Fruit fly (Drosophila melanogaster): ENCODE measurements around the gene Ir40a.

The Ir40a gene

dm6 chr2L:22153246-22153645, 60.9 kb downstream of the Ir40a start:
- TF ChIP-seq usp (GFP tag; optimal IDR thresholded peaks at IDR 0.05) (no peak), psq (optimal IDR thresholded peaks at IDR 0.05) (no peak), CG8478 (optimal IDR thresholded peaks at IDR 0.05) (no peak), EcR (GFP tag; optimal IDR thresholded peaks at IDR 0.05) (no peak), pan (optimal IDR thresholded peaks at IDR 0.05) (no peak), Dll (optimal IDR thresholded peaks at IDR 0.05) (no peak)

dm6 chr2L:22151323-22151722, 62.9 kb downstream of the Ir40a start, which contains the start of gene dunk:
TSS of gene dunk (plus strand) at chr2L:22151623.
- TF ChIP-seq pan (optimal IDR thresholded peaks at IDR 0.05) (no peak), CG8478 (optimal IDR thresholded peaks at IDR 0.05) (no peak), Dll (optimal IDR thresholded peaks at IDR 0.05) (no peak), usp (GFP tag; optimal IDR thresholded peaks at IDR 0.05) (no peak), psq (optimal IDR thresholded peaks at IDR 0.05) (no peak), EcR (GFP tag; optimal IDR thresholded peaks at IDR 0.05) (no peak)

dm6 chr2L:22148713-22149112, 65.5 kb downstream of the Ir40a start:
- TF ChIP-seq psq (optimal IDR thresholded peaks at IDR 0.05) = no peak
- TF ChIP-seq pan (optimal IDR thresholded peaks at IDR 0.05) = no peak
- TF ChIP-seq EcR (GFP tag; optimal IDR thresholded peaks at IDR 0.05) = no peak
- no peak for TF ChIP-seq usp (GFP tag; optimal IDR thresholded peaks at IDR 0.05)
- no peak for TF ChIP-seq CG8478 (optimal IDR thresholded peaks at IDR 0.05)
- TF ChIP-seq Dll (optimal IDR thresholded peaks at IDR 0.05) = no peak

- TF ChIP-seq psq (optimal IDR thresholded peaks at IDR 0.05) = no peak
- TF ChIP-seq pan (optimal IDR thresholded peaks at IDR 0.05) = no peak
- no peak for TF ChIP-seq CG8478 (optimal IDR thresholded peaks at IDR 0.05)
- no peak for TF ChIP-seq Dll (optimal IDR thresholded peaks at IDR 0.05)
- TF ChIP-seq EcR (GFP tag; optimal IDR thresholded peaks at IDR 0.05) = no peak
- TF ChIP-seq usp (GFP tag; optimal IDR thresholded peaks at IDR 0.05) = no peak
Observed at dm6 chr2L:22146247-22146646, 67.9 kb downstream of the Ir40a start.

dm6 chr2L:22145269-22145917, 68.8 kb downstream of the Ir40a start:
- TF ChIP-seq pan (optimal IDR thresholded peaks at IDR 0.05) (no peak), psq (optimal IDR thresholded peaks at IDR 0.05) (no peak), usp (GFP tag; optimal IDR thresholded peaks at IDR 0.05) (no peak), Dll (optimal IDR thresholded peaks at IDR 0.05) (no peak), EcR (GFP tag; optimal IDR thresholded peaks at IDR 0.05) (no peak)

dm6 chr2L:22144127-22144526, 70.0 kb downstream of the Ir40a start:
- TF ChIP-seq pan (optimal IDR thresholded peaks at IDR 0.05) (no peak), CG8478 (optimal IDR thresholded peaks at IDR 0.05) (no peak), usp (GFP tag; optimal IDR thresholded peaks at IDR 0.05) (no peak), Dll (optimal IDR thresholded peaks at IDR 0.05) (no peak), EcR (GFP tag; optimal IDR thresholded peaks at IDR 0.05) (no peak), psq (optimal IDR thresholded peaks at IDR 0.05) (no peak)

dm6 chr2L:22142696-22143176, 71.4 kb downstream of the Ir40a start:
- TF ChIP-seq EcR (GFP tag; optimal IDR thresholded peaks at IDR 0.05) (no peak), Dll (optimal IDR thresholded peaks at IDR 0.05) (no peak), usp (GFP tag; optimal IDR thresholded peaks at IDR 0.05) (no peak), CG8478 (optimal IDR thresholded peaks at IDR 0.05) (no peak), pan (optimal IDR thresholded peaks at IDR 0.05) (no peak), psq (optimal IDR thresholded peaks at IDR 0.05) (no peak)

dm6 chr2L:22139960-22140359, 74.2 kb downstream of the Ir40a start:
- TF ChIP-seq usp (GFP tag; optimal IDR thresholded peaks at IDR 0.05) (no peak), psq (optimal IDR thresholded peaks at IDR 0.05) (no peak), Dll (optimal IDR thresholded peaks at IDR 0.05) (no peak), pan (optimal IDR thresholded peaks at IDR 0.05) (no peak), EcR (GFP tag; optimal IDR thresholded peaks at IDR 0.05) (no peak), CG8478 (optimal IDR thresholded peaks at IDR 0.05) (no peak)
